Worm (Caenorhabditis elegans): Measurements from ENCODE around the gene csn-4.

The csn-4 gene

DNA sequence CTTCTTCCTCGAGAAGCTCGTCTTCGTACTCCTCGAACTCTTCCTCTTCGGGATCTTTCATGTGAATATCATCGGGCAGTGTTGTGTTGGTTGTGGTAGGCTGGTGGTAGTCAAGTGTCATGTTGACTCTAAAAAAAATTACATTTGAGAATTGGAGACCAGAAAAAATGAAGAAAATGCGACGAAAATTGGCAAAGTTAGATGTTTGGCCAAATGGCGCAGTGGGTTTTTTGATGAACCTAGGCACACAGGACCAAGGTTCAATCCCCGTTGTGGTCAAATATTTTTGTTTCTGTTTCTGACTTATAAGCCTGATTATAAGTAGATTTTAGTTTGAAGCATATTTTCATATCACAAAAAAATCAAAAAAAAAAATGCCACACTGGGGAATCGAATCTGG lies 23.8 kb downstream of the csn-4 start:
- TF ChIP-seq daf-16 (GFP tag; optimal IDR thresholded peaks at IDR 0.05): no peak
- TF ChIP-seq daf-16 (tag; optimal IDR thresholded peaks at IDR 0.05): peak; percentile 6
- TF ChIP-seq T20F7.1 (GFP tag; optimal IDR thresholded peaks at IDR 0.05): no peak
- 0 out of 2 replicates have a peak, but pooled peaks have one; percentile 16 for TF ChIP-seq Y48G9A.11 (GFP tag; IDR thresholded peaks at IDR 0.05)

DNA sequence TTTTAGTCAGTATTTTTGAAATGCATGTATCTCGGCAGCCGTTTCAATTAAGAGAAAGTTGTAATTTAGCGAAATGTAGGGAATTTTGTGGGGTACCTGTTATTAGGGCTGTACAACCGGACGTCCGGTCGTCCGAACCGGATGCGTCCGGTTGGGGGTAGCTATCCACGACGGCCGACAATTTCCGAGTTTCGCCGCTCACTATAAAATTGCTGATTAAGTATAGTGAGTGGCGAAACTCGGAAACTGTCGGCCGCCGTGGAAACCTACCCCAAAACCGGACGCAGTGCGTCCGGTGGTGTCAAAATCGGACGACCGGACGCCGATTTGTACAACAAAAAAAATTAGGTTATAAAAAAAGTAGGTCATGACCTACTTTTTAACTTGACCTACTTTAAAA lies 25.1 kb downstream of the csn-4 start:
- TF ChIP-seq set-16 (GFP tag; IDR thresholded peaks at IDR 0.05): 0 out of 2 replicates have a peak, but pooled peaks have one; percentile 8
- 0 out of 2 replicates have a peak, but pooled peaks have one; percentile 44 for TF ChIP-seq Y48G9A.11 (GFP tag; IDR thresholded peaks at IDR 0.05)
- TF ChIP-seq lin-38 (GFP tag; IDR thresholded peaks at IDR 0.05): 0 out of 2 replicates have a peak, but pooled peaks have one; percentile 20

DNA sequence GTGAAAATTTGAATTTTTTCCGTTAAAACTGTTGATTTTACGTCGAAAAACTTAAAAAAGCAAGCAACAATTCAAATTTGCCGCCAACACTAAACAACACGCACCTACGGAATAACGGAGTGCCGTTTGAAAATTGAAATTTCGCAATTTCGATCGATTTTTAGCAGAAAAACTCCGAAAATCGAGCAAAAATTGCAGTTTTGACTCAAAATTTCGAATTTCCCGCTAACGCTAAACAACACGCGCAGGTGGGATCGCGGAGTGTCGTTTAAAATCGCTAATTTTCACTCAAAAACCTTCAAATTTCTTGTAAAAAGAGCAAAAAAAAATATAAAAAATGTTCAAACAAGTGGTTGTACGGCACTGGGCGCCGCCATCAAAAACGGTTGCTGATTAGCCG lies 28.3 kb downstream of the csn-4 start:
- TF ChIP-seq nhr-77 (tag; optimal IDR thresholded peaks at IDR 0.05): no peak
- TF ChIP-seq zip-2 (tag; optimal IDR thresholded peaks at IDR 0.05): no peak
- no peak for TF ChIP-seq unc-39 (tag; optimal IDR thresholded peaks at IDR 0.05)
- TF ChIP-seq lin-15B (tag; optimal IDR thresholded peaks at IDR 0.05): no peak
- TF ChIP-seq Y75B8A.6 (GFP tag; IDR thresholded peaks at IDR 0.05): no peak
- TF ChIP-seq gei-8 (GFP tag; optimal IDR thresholded peaks at IDR 0.05): no peak
- TF ChIP-seq egl-27 (tag; optimal IDR thresholded peaks at IDR 0.05): no peak
- no peak for TF ChIP-seq nhr-25 (tag; optimal IDR thresholded peaks at IDR 0.05; ENCODE audit: borderline replicate concordance, insufficient read depth)
- TF ChIP-seq Y48G9A.11 (GFP tag; IDR thresholded peaks at IDR 0.05): peak; percentile 90
- no peak for TF ChIP-seq daf-16 (GFP tag; optimal IDR thresholded peaks at IDR 0.05)
- peak; percentile 7 for TF ChIP-seq daf-16 (tag; optimal IDR thresholded peaks at IDR 0.05)

DNA sequence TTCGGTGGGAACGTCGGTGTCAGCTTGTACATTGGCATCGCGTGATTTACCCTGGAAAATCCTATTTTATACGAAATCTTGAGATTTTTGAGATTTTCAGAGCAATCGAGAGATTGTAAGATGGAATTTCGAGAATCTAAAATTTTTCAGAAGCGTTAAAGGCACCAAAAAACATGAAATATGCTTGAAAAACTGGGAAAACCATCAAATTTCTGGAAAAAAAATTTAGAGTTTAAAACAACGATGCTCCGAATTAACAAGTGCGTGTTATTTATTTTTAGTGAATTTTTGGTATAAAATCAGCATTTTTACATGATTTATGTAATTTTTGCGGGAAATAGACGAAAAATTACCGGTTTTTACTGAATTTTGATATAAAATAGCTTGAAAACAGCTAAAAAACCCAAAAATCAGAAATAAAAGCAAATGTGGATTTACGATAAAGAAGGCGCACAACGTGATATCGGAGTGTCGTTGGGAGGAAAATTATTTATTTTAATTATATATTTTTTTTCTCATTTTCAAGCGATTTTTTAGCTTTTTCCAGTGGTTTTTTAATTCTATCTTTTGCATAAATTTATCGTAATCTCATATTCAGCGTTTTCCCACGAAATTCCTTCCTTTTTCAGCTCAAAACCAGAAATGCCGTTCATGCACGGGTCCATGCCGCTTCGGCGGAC lies 30.4 kb downstream of the csn-4 start, which contains the start of the genes Y55F3AM.13 and mrps-25:
Y55F3AM.13 (minus strand) TSS at position 51 of the 680 bp plus-strand sequence.
mrps-25 (plus strand) TSS at position 630 of the 680 bp plus-strand sequence.
- TF ChIP-seq aha-1 (tag): no peak
- peak in 1 of 2 experiments; percentile 59 for TF ChIP-seq lsy-2 (tag; optimal IDR thresholded peaks at IDR 0.05)
- peak; percentile 54 for TF ChIP-seq R02D3.7 (tag; optimal IDR thresholded peaks at IDR 0.05)
- no peak for TF ChIP-seq tra-1 (GFP tag; IDR thresholded peaks at IDR 0.05)
- TF ChIP-seq dpl-1 (GFP tag; optimal IDR thresholded peaks at IDR 0.05): peak; percentile 42
- TF ChIP-seq lin-38 (GFP tag; IDR thresholded peaks at IDR 0.05): 0 out of 2 replicates have a peak, but pooled peaks have one; percentile 21
- TF ChIP-seq Y48G9A.11 (GFP tag; IDR thresholded peaks at IDR 0.05): peak; percentile 91
- TF ChIP-seq nhr-41 (GFP tag; IDR thresholded peaks at IDR 0.05): no peak
- TF ChIP-seq F10B5.3 (tag; optimal IDR thresholded peaks at IDR 0.05): no peak
- no peak for TF ChIP-seq nhr-111 (GFP tag; optimal IDR thresholded peaks at IDR 0.05)
- peak; percentile 99 for TF ChIP-seq T20F7.1 (GFP tag; optimal IDR thresholded peaks at IDR 0.05)

DNA sequence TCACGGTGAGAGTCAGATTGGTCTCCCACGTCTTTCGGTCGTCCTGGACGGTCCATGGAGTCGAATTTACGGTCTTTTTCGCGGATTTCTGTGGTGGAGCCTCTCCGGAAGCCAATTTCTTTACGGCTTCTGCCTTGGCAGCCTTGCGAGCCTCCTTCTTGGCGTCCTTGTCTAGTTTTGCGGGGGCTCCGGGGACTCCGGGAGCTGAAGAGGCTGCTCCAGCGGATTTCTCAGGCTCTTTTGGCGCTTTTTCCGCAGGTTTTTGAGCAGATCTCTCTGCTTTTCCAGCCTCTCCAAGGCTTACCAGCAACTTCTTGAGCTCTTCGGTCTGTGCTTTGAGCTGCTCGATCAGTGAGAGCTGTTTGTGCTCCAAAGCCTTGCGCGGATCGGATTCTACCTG lies 31.1 kb downstream of the csn-4 start:
- no peak for TF ChIP-seq snpc-1.2 (GFP tag; IDR thresholded peaks at IDR 0.05)
- peak; percentile 90 for TF ChIP-seq set-16 (GFP tag; IDR thresholded peaks at IDR 0.05)
- no peak for TF ChIP-seq zag-1 (tag; optimal IDR thresholded peaks at IDR 0.05)
- peak; percentile 8 for TF ChIP-seq aha-1 (tag)

DNA sequence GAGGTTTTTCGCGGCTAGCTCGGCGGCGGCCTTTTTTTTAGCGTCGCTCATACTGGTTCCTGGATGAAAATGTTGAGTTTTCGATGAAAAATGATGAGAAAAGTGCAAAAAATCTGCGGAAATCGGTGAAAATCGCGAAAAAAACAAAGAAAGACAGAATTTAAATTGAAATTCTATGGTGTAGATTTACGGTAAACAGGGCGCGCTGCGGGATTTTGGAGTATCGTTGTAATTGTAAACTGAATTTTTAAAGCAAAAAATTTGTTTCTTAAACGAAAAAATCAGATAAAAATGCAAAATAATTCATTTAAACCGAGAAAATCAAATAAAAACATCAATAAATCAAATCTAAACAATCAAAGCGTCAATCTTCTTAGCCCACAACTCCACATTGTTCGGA lies 32.1 kb downstream of the csn-4 start, which contains the start of gene dcap-1:
dcap-1 (minus strand) TSS at position 59 of the 400 bp plus-strand sequence.
- TF ChIP-seq nhr-102 (tag; optimal IDR thresholded peaks at IDR 0.05) (no peak), rbr-2 (tag; optimal IDR thresholded peaks at IDR 0.05) (no peak), pha-4 (GFP tag; IDR thresholded peaks at IDR 0.05) (no peak), pha-4 (tag; optimal IDR thresholded peaks at IDR 0.05) (no peak), lin-38 (GFP tag; IDR thresholded peaks at IDR 0.05) (peak; percentile 27; the same call in 1 of the 2 replicates), R02D3.7 (tag; optimal IDR thresholded peaks at IDR 0.05) (peak; percentile 77), mes-2 (tag; optimal IDR thresholded peaks at IDR 0.05; ENCODE audit: poor library complexity, severe bottlenecking) (peak; percentile 42), dmd-6 (GFP tag; IDR thresholded peaks at IDR 0.05) (no peak), nhr-11 (tag; optimal IDR thresholded peaks at IDR 0.05) (no peak), lin-39 (tag; optimal IDR thresholded peaks at IDR 0.05) (no peak), daf-16 (GFP tag; optimal IDR thresholded peaks at IDR 0.05) (no peak), daf-16 (tag; optimal IDR thresholded peaks at IDR 0.05) (peak; percentile 23), aha-1 (tag) (peak; percentile 23), T20F7.1 (GFP tag; optimal IDR thresholded peaks at IDR 0.05) (peak; percentile 96), mep-1 (tag; optimal IDR thresholded peaks at IDR 0.05) (peak; percentile 18), T26A8.4 (GFP tag; IDR thresholded peaks at IDR 0.05) (no peak), Y48G9A.11 (GFP tag; IDR thresholded peaks at IDR 0.05) (peak; percentile 99), F26F4.8 (GFP tag; conservative IDR thresholded peaks at IDR 0.05) (no peak), dpl-1 (GFP tag; optimal IDR thresholded peaks at IDR 0.05) (peak; percentile 30), ama-1 (optimal IDR thresholded peaks at IDR 0.05) (no peak), F10B5.3 (tag; optimal IDR thresholded peaks at IDR 0.05) (no peak), lsy-2 (tag; optimal IDR thresholded peaks at IDR 0.05) (peak in 1 of 2 experiments; percentile 50)
